Worm (Caenorhabditis elegans) whole organism, late embryonic: ENCODE measurements around the gene Y54G11A.9.
A peak's percentile ranks its signal among the peaks of the same experiment; 100 is the strongest.

Experiments used
- C08G9.2 ChIP-seq: sonication (generic microtip); optimal IDR thresholded peaks from 2 replicates; lab custom pipeline; 2016; ENCODE audit warnings: mild to moderate bottlenecking, missing genetic modification characterization, moderate library complexity, missing compliant biosample characterization
- C38D4.7 ChIP-seq: fragments of 200-800 bp; sonication (Bioruptor generic); optimal IDR thresholded peaks from 2 replicates; lab custom pipeline; 2018; ENCODE audit warnings: mild to moderate bottlenecking, missing genetic modification characterization, moderate library complexity, missing compliant biosample characterization
- F13H6.1 ChIP-seq: sonication (generic microtip); optimal IDR thresholded peaks from 2 replicates; lab custom pipeline; 2016; ENCODE audit warnings: missing genetic modification characterization, missing compliant biosample characterization
- K02D7.2 ChIP-seq: sonication (generic microtip); optimal IDR thresholded peaks from 2 replicates; lab custom pipeline; 2017; ENCODE audit warnings: mild to moderate bottlenecking, missing genetic modification characterization, missing compliant biosample characterization
- K09A11.1 ChIP-seq: sonication (generic microtip); optimal IDR thresholded peaks from 2 replicates; lab custom pipeline; 2017; ENCODE audit warnings: antibody characterized with exemption, mild to moderate bottlenecking, missing genetic modification characterization, missing compliant biosample characterization; ENCODE audit not compliant: insufficient read depth
- Y22D7AL.16 ChIP-seq: sonication (generic microtip); optimal IDR thresholded peaks from 2 replicates; lab custom pipeline; 2016; ENCODE audit warnings: missing genetic modification characterization, missing compliant biosample characterization
- ceh-14 ChIP-seq: sonication (generic microtip); optimal IDR thresholded peaks from 2 replicates; lab custom pipeline; 2016; ENCODE audit warnings: missing genotype, missing genetic modification characterization, missing compliant biosample characterization
- ceh-2 ChIP-seq: sonication (generic microtip); optimal IDR thresholded peaks from 2 replicates; lab custom pipeline; 2016; ENCODE audit warnings: missing genotype, missing genetic modification characterization, missing compliant biosample characterization
- ceh-22 ChIP-seq: sonication (generic microtip); optimal IDR thresholded peaks from 2 replicates; lab custom pipeline; 2017; ENCODE audit warnings: missing biosample characterization, missing genetic modification characterization
- ceh-31 ChIP-seq: sonication (generic microtip); optimal IDR thresholded peaks from 2 replicates; lab custom pipeline; 2016; ENCODE audit warnings: missing genetic modification characterization, missing compliant biosample characterization
- ceh-34 ChIP-seq: sonication (generic microtip); optimal IDR thresholded peaks from 2 replicates; lab custom pipeline; 2016; ENCODE audit warnings: mild to moderate bottlenecking, missing genetic modification characterization, missing compliant biosample characterization
- ceh-45 ChIP-seq: fragments of 200-800 bp; sonication (Bioruptor generic); IDR thresholded peaks from 2 replicates; pipeline ENCODE4 v1.3.6; 2022; ENCODE audit warnings: missing genetic modification reagents, missing genetic modification characterization, missing compliant biosample characterization
- ceh-48 ChIP-seq: sonication (generic microtip); optimal IDR thresholded peaks from 2 replicates; lab custom pipeline; 2016; ENCODE audit warnings: missing genetic modification characterization, inconsistent platforms, missing compliant biosample characterization
- ceh-6 ChIP-seq: fragments of 200-800 bp; sonication (Bioruptor generic); optimal IDR thresholded peaks from 2 replicates; lab custom pipeline; 2018; ENCODE audit warnings: mild to moderate bottlenecking, missing genetic modification characterization, missing compliant biosample characterization
- che-1 ChIP-seq: sonication (generic microtip); optimal IDR thresholded peaks from 2 replicates; lab custom pipeline; 2016; ENCODE audit warnings: mild to moderate bottlenecking, missing genetic modification characterization, missing compliant biosample characterization
- dmd-4 ChIP-seq: sonication (generic microtip); optimal IDR thresholded peaks from 2 replicates; lab custom pipeline; 2016; ENCODE audit warnings: borderline replicate concordance, missing genetic modification characterization, missing compliant biosample characterization
- dve-1 ChIP-seq: sonication (generic microtip); optimal IDR thresholded peaks from 2 replicates; lab custom pipeline; 2017; ENCODE audit warnings: antibody characterized with exemption, mild to moderate bottlenecking, missing genetic modification characterization, missing compliant biosample characterization
- elt-2 ChIP-seq: sonication (generic microtip); optimal IDR thresholded peaks from 2 replicates; lab custom pipeline; 2016; ENCODE audit warnings: missing genetic modification reagents, missing genetic modification characterization, missing compliant biosample characterization
- elt-4 ChIP-seq: sonication (generic microtip); optimal IDR thresholded peaks from 2 replicates; lab custom pipeline; 2016; ENCODE audit warnings: missing genetic modification characterization, missing compliant biosample characterization
- ets-4 ChIP-seq: sonication (generic microtip); optimal IDR thresholded peaks from 2 replicates; lab custom pipeline; 2016; ENCODE audit warnings: missing genetic modification characterization, missing compliant biosample characterization
- eyg-1 ChIP-seq: sonication (generic microtip); optimal IDR thresholded peaks from 2 replicates; lab custom pipeline; 2016; ENCODE audit warnings: missing genotype, missing genetic modification characterization, missing compliant biosample characterization
- fax-1 ChIP-seq: sonication (generic microtip); optimal IDR thresholded peaks from 2 replicates; lab custom pipeline; 2016; ENCODE audit warnings: missing genotype, missing genetic modification characterization, missing compliant biosample characterization
- fkh-10 ChIP-seq: fragments of 150-350 bp; optimal IDR thresholded peaks from 2 replicates; lab custom pipeline; 2014; ENCODE audit warnings: missing biosample characterization, missing genetic modification reagents, missing genetic modification characterization
- gmeb-2 ChIP-seq: sonication (generic microtip); optimal IDR thresholded peaks from 2 replicates; lab custom pipeline; 2016; ENCODE audit warnings: missing genetic modification characterization, inconsistent platforms, missing compliant biosample characterization
- hlh-15 ChIP-seq: sonication (generic microtip); optimal IDR thresholded peaks from 2 replicates; lab custom pipeline; 2016; ENCODE audit warnings: missing genetic modification characterization, missing compliant biosample characterization
- hlh-6 ChIP-seq: sonication (generic microtip); optimal IDR thresholded peaks from 2 replicates; lab custom pipeline; 2016; ENCODE audit warnings: missing genotype, missing genetic modification characterization, missing compliant biosample characterization
- lin-11 ChIP-seq: fragments of 200-800 bp; sonication (Bioruptor generic); optimal IDR thresholded peaks from 2 replicates; lab custom pipeline; 2018; ENCODE audit warnings: mild to moderate bottlenecking, missing genetic modification characterization, missing compliant biosample characterization
- mec-3 ChIP-seq: sonication (generic microtip); optimal IDR thresholded peaks from 2 replicates; lab custom pipeline; 2016; ENCODE audit warnings: borderline replicate concordance, missing genetic modification characterization, missing compliant biosample characterization
- nfya-1 ChIP-seq: sonication (generic microtip); optimal IDR thresholded peaks from 2 replicates; lab custom pipeline; 2017; ENCODE audit warnings: missing genetic modification characterization, mild to moderate bottlenecking, missing compliant biosample characterization, antibody characterized with exemption, moderate library complexity
- nhr-232 ChIP-seq: sonication (generic microtip); optimal IDR thresholded peaks from 2 replicates; lab custom pipeline; 2016; ENCODE audit warnings: missing genetic modification characterization, missing compliant biosample characterization
- npax-4 ChIP-seq: sonication (generic microtip); optimal IDR thresholded peaks from 2 replicates; lab custom pipeline; 2016; ENCODE audit warnings: missing genetic modification characterization, missing compliant biosample characterization
- odd-2 ChIP-seq: sonication (generic microtip); optimal IDR thresholded peaks from 2 replicates; lab custom pipeline; 2017; ENCODE audit warnings: antibody characterized with exemption, mild to moderate bottlenecking, missing genetic modification characterization, missing compliant biosample characterization
- pag-3 ChIP-seq: sonication (generic microtip); optimal IDR thresholded peaks from 2 replicates; lab custom pipeline; 2016; ENCODE audit warnings: missing compliant biosample characterization, missing genetic modification characterization, borderline replicate concordance
- pha-2 ChIP-seq: sonication (generic microtip); optimal IDR thresholded peaks from 2 replicates; lab custom pipeline; 2017; ENCODE audit warnings: mild to moderate bottlenecking, missing genetic modification characterization, missing compliant biosample characterization
- ref-2 ChIP-seq: sonication (generic microtip); optimal IDR thresholded peaks from 2 replicates; lab custom pipeline; 2016; ENCODE audit warnings: missing genetic modification characterization, missing compliant biosample characterization
- sox-4 ChIP-seq: sonication (generic microtip); optimal IDR thresholded peaks from 2 replicates; lab custom pipeline; 2017; ENCODE audit warnings: mild to moderate bottlenecking, missing genetic modification characterization, inconsistent platforms, missing compliant biosample characterization
- syd-9 ChIP-seq: sonication (generic microtip); optimal IDR thresholded peaks from 2 replicates; lab custom pipeline; 2016; ENCODE audit warnings: mild to moderate bottlenecking, missing genetic modification characterization, moderate library complexity, missing compliant biosample characterization
- tbx-2 ChIP-seq: sonication (generic microtip); optimal IDR thresholded peaks from 2 replicates; lab custom pipeline; 2016; ENCODE audit warnings: missing genetic modification characterization, missing compliant biosample characterization
- ttx-3 ChIP-seq: sonication (generic microtip); optimal IDR thresholded peaks from 2 replicates; lab custom pipeline; 2016; ENCODE audit warnings: missing genetic modification reagents, missing genetic modification characterization, missing compliant biosample characterization
- unc-3 ChIP-seq, 2 experiments: fragments of 200-800 bp in 1 of 2; sonication (Bioruptor generic) in 1 of 2; sonication (generic microtip) in 1 of 2; conservative IDR thresholded peaks in 1 of 2; optimal IDR thresholded peaks in 1 of 2; 2 replicates each; pipeline versions ENCODE4 v1.3.6 to Lab custom; 2016 to 2022; ENCODE audit warnings: missing compliant biosample characterization in 2 of 2, missing genetic modification characterization in 2 of 2, missing genetic modification reagents in 1 of 2
- unc-42 ChIP-seq: sonication (generic microtip); optimal IDR thresholded peaks from 2 replicates; lab custom pipeline; 2016; ENCODE audit warnings: missing genotype, missing genetic modification characterization, missing compliant biosample characterization
- unc-55 ChIP-seq: sonication (generic microtip); optimal IDR thresholded peaks from 2 replicates; lab custom pipeline; 2017; ENCODE audit warnings: missing biosample characterization, missing genetic modification reagents, missing genetic modification characterization
- unc-86 ChIP-seq: sonication (generic microtip); optimal IDR thresholded peaks from 2 replicates; lab custom pipeline; 2016; ENCODE audit warnings: missing genetic modification characterization, missing compliant biosample characterization

The Y54G11A.9 gene

DNA sequence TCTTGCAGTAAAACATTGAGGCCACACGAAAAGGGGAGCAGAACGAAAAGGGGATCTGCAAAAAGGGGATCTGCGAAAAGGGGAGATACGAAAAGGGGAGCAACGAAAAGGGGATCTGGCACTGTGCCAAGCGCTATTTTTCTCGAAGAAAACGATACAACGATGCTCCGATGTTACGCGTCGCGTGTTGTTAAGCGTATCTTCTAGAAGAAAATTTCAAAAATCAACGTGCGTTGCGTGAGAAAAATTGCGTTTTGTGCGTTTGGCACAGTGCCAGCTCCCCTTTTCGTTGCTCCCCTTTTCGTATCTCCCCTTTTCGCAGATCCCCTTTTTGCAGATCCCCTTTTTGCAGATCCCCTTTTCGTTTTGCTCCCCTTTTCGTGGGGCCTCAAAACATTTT lies at the start of gene Y54G11A.9:
Y54G11A.9 (minus strand) TSS at position 196 of the 400 bp plus-strand sequence.
- TF ChIP-seq tbx-2 (peak; percentile 23), C08G9.2 (peak; percentile 42), ceh-31 (peak; percentile 71)

DNA sequence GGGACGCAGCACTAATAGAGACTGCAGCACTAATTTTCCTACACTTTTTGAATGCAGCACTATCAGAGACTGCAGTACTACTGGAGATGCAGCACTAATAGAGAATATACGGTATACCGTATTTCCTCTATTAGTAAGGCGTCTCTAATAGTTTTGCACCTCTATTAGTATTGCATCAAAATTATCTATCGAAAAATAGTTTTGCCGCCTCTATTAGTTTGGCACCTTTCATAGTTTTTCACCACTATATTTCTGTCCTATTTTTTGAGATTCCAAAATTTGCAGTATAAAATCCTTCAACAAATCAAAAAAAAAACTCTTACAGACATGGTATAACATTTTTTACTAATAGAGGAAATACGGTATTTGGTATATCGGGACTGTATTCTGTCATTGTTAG lies 47.5 kb upstream of the Y54G11A.9 start:
- TF ChIP-seq ceh-45 (GFP tag; lab: Robert Waterston, UW) (no peak), ceh-48 (tag; lab: Kevin White, UChicago) (no peak)
- TF ChIP-seq, all 69 proteins: peak for 0

DNA sequence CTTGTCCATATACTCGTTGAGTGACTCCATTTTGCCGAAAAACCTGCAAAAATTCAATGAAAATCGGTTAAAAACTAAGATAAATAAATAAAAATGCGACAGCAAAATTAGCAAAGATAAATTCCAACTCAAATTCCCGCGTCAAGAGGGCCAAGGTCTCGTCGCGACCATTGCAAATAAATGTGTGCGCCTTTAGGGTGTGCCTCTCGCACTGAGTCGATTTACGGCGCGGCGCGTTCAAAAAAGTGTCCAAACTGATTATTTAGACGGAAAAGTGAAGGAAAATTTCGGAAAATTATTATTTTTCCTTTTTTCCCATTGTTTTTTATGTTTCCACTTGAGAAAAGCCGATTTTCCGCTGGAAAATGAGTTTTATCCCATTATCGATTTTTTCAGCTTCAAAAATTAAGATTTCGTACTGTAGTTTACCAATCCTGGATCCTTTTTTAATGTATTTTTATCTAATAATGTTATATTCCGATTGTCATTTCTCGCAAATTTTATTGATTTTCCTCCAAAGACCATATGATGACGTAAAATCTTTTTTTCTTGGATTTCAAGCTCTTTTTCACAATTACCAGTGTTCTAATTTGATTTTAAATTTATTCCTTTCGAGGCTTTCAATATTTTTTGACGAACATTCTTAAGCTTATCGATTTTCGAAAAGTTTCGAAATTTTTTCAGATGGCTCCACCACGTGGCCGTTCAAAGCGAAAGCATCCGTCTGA lies 44.0 kb upstream of the Y54G11A.9 start, which contains the start of the genes kbp-3 and nurf-1:
kbp-3 (minus strand) TSS at position 43 of the 728 bp plus-strand sequence.
nurf-1 (plus strand) TSS at position 678 of the 728 bp plus-strand sequence.
- peak; percentile 1 for TF ChIP-seq elt-2 (tag; lab: Kevin White, UChicago)
- peak; percentile 38 for TF ChIP-seq tbx-2
- peak; percentile 3 for TF ChIP-seq ceh-34 (tag; lab: Kevin White, UChicago)
- peak; percentile 51 for TF ChIP-seq ceh-31
- no peak for TF ChIP-seq nhr-232 (tag; lab: Kevin White, UChicago)
- TF ChIP-seq nfya-1 (tag; lab: Kevin White, UChicago): peak; percentile 20
- no peak for TF ChIP-seq Y22D7AL.16 (tag; lab: Kevin White, UChicago)
- TF ChIP-seq hlh-6: no peak
- TF ChIP-seq unc-42 (tag; lab: Kevin White, UChicago): peak; percentile 63
- no peak for TF ChIP-seq ttx-3 (tag; lab: Kevin White, UChicago)
- no peak for TF ChIP-seq npax-4
- TF ChIP-seq ceh-48 (tag; lab: Kevin White, UChicago): peak; percentile 57
- no peak for TF ChIP-seq odd-2 (tag; lab: Kevin White, UChicago)
- no peak for TF ChIP-seq ceh-22 (tag; lab: Kevin White, UChicago)
- no peak for TF ChIP-seq gmeb-2 (tag; lab: Kevin White, UChicago)
- TF ChIP-seq eyg-1: no peak

DNA sequence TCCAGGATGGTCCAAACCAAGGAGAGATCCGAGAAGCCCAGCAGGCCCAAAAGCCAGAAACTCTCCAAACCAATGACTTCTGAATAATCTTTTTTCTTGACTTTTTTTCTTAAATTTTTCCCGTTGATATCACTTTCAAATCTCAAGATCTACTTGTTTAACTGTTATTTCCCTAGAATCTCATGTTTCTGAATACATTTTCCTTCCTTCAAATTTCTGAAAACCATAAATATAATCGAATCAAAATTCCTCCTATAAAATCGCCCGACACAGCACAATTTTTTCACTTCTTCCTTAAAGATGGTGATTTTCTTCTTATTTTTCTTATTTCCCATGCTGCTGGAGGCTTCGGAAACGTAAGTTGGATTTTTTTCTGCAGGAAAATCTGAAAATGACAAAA lies 42.0 kb upstream of the Y54G11A.9 start, which contains the start of gene F26H11.8:
F26H11.8 (plus strand) TSS at position 301 of the 400 bp plus-strand sequence.
- TF ChIP-seq ets-4 (tag; lab: Kevin White, UChicago): no peak
- no peak for TF ChIP-seq pha-2 (tag; lab: Kevin White, UChicago)
- TF ChIP-seq pag-3 (tag; lab: Kevin White, UChicago): no peak
- no peak for TF ChIP-seq ceh-31
- TF ChIP-seq ceh-2 (tag; lab: Kevin White, UChicago): no peak
- no peak for TF ChIP-seq ceh-14
- no peak for TF ChIP-seq hlh-15 (tag; lab: Kevin White, UChicago)

DNA sequence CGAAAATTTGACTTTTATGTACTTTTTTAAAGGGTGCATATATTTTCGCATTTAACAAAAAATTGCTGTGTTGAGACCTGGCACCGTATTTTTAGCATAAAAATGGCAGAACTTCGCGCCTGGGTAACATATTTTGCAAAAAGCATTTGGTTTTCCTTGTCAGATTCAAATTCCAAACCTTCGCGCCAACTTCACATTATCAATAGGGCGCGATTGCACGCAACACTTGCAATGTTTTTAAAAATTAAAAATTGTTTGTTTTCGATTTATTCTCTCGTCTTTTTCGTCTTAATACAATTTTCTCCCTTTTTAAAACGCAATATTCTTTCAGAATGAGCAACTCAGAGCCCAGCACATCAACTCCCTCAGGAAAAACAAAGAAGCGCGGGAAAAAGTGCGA lies 37.4 kb upstream of the Y54G11A.9 start, which contains the start of gene mes-2:
mes-2 (plus strand) TSS at position 330 of the 400 bp plus-strand sequence.
- TF ChIP-seq unc-42 (tag; lab: Kevin White, UChicago): peak; percentile 47
- no peak for TF ChIP-seq ceh-6 (GFP tag; lab: Kevin White, UChicago)
- no peak for TF ChIP-seq F13H6.1 (tag; lab: Kevin White, UChicago)
- TF ChIP-seq lin-11 (tag; lab: Kevin White, UChicago): no peak
- peak; percentile 0 for TF ChIP-seq che-1 (tag; lab: Kevin White, UChicago)
- TF ChIP-seq fax-1: no peak
- TF ChIP-seq unc-3 (GFP tag; conservative IDR thresholded peaks at IDR 0.05; lab: Robert Waterston, UW): no peak
- no peak for TF ChIP-seq unc-3 (tag; optimal IDR thresholded peaks at IDR 0.05; lab: Kevin White, UChicago)
- TF ChIP-seq mec-3 (tag; lab: Kevin White, UChicago): no peak
- TF ChIP-seq K09A11.1: no peak
- peak; percentile 33 for TF ChIP-seq dve-1
- no peak for TF ChIP-seq dmd-4 (tag; lab: Kevin White, UChicago)
- TF ChIP-seq elt-4: no peak
- TF ChIP-seq unc-55 (GFP tag; lab: Kevin White, UChicago): peak; percentile 13
- TF ChIP-seq tbx-2: peak; percentile 27
- no peak for TF ChIP-seq sox-4 (tag; lab: Kevin White, UChicago)
- TF ChIP-seq C38D4.7: no peak
- TF ChIP-seq pag-3 (tag; lab: Kevin White, UChicago): no peak
- no peak for TF ChIP-seq ref-2
- TF ChIP-seq syd-9: no peak
- no peak for TF ChIP-seq unc-86 (tag; lab: Kevin White, UChicago)
- no peak for TF ChIP-seq K02D7.2 (tag; lab: Kevin White, UChicago)
- no peak for TF ChIP-seq ceh-45 (GFP tag; lab: Robert Waterston, UW)
- no peak for TF ChIP-seq fkh-10
